Fruit fly (Drosophila melanogaster) whole organism, embryonic: ENCODE measurements around the gene CG32320.

Experiments used
- CG10274 ChIP-seq: fragments of 200-800 bp; sonication (Bioruptor generic); optimal IDR thresholded peaks from 3 replicates; lab custom pipeline; 2017; ENCODE audit warnings: missing biosample characterization, mild to moderate bottlenecking, missing genetic modification characterization
- CG10366 ChIP-seq: fragments of 200-800 bp; sonication (Bioruptor generic); IDR thresholded peaks from 2 replicates; pipeline ENCODE4 v1.3.6; 2022; ENCODE audit warnings: missing biosample characterization, missing genetic modification characterization
- CG11085 ChIP-seq: fragments of 200-800 bp; sonication (Bioruptor generic); IDR thresholded peaks from 2 replicates; pipeline ENCODE4 v1.3.6; 2022; ENCODE audit warnings: missing biosample characterization, missing genetic modification characterization
- CG12236 ChIP-seq: fragments of 200-800 bp; sonication (Bioruptor generic); optimal IDR thresholded peaks from 2 replicates; lab custom pipeline; 2016; ENCODE audit warnings: missing biosample characterization, missing genetic modification characterization
- CG13287 ChIP-seq: fragments of 200-800 bp; sonication (Bioruptor generic); IDR thresholded peaks from 2 replicates; pipeline ENCODE4 v1.3.6; 2022; ENCODE audit warnings: missing biosample characterization, missing genetic modification characterization; ENCODE audit not compliant: partially characterized antibody
- CG1602 ChIP-seq: fragments of 200-800 bp; sonication (Bioruptor generic); optimal IDR thresholded peaks from 3 replicates; lab custom pipeline; 2016; ENCODE audit warnings: missing biosample characterization, missing genetic modification characterization
- CG2875 ChIP-seq: fragments of 200-800 bp; sonication (Bioruptor generic); optimal IDR thresholded peaks from 2 replicates; lab custom pipeline; 2017; ENCODE audit warnings: missing biosample characterization, mild to moderate bottlenecking, missing genetic modification characterization, missing genetic modification reagents
- CG30431 ChIP-seq: fragments of 200-800 bp; sonication (Bioruptor generic); optimal IDR thresholded peaks from 2 replicates; lab custom pipeline; 2017; ENCODE audit warnings: missing biosample characterization, missing genetic modification characterization
- CG3281 ChIP-seq: fragments of 200-800 bp; sonication (Bioruptor generic); optimal IDR thresholded peaks from 3 replicates; lab custom pipeline; 2017; ENCODE audit warnings: missing biosample characterization, mild to moderate bottlenecking, missing genetic modification characterization
- CG3847 ChIP-seq: fragments of 200-800 bp; sonication (Bioruptor generic); IDR thresholded peaks from 2 replicates; pipeline ENCODE4 v1.3.6; 2022; ENCODE audit warnings: missing biosample characterization, missing genetic modification characterization
- CG42726 ChIP-seq: fragments of 200-800 bp; sonication (Bioruptor generic); IDR thresholded peaks from 2 replicates; pipeline ENCODE4 v1.3.6; 2022; ENCODE audit warnings: missing biosample characterization, missing genetic modification characterization; ENCODE audit not compliant: partially characterized antibody
- CG4404 ChIP-seq: fragments of 200-800 bp; sonication (Bioruptor generic); IDR thresholded peaks from 2 replicates; pipeline ENCODE4 v1.3.6; 2022; ENCODE audit warnings: missing biosample characterization, missing genetic modification characterization
- CG4854 ChIP-seq: fragments of 200-800 bp; sonication (Bioruptor generic); optimal IDR thresholded peaks from 2 replicates; lab custom pipeline; 2016; ENCODE audit warnings: missing biosample characterization, missing genetic modification characterization, inconsistent platforms
- CG7357 ChIP-seq: fragments of 200-800 bp; sonication (Bioruptor generic); IDR thresholded peaks from 3 replicates; pipeline ENCODE4 v1.3.6; 2022; ENCODE audit warnings: missing biosample characterization, missing genetic modification characterization
- CG7839 ChIP-seq: fragments of 200-800 bp; sonication (Bioruptor generic); optimal IDR thresholded peaks from 3 replicates; lab custom pipeline; 2018; ENCODE audit warnings: missing biosample characterization, mild to moderate bottlenecking, missing genetic modification characterization, moderate library complexity
- CG9215 ChIP-seq: fragments of 200-800 bp; sonication (Bioruptor generic); IDR thresholded peaks from 2 replicates; pipeline ENCODE4 v1.3.6; 2022; ENCODE audit warnings: missing biosample characterization, missing genetic modification characterization
- CG9609 ChIP-seq: fragments of 200-800 bp; sonication (Bioruptor generic); optimal IDR thresholded peaks from 3 replicates; lab custom pipeline; 2016; ENCODE audit warnings: missing biosample characterization, missing genetic modification characterization
- CHES-1-like ChIP-seq: fragments of 200-800 bp; sonication (Bioruptor generic); optimal IDR thresholded peaks from 2 replicates; lab custom pipeline; 2016; ENCODE audit warnings: missing biosample characterization, missing genetic modification characterization
- CTCF ChIP-seq: fragments of 200-800 bp; sonication (Bioruptor generic); optimal IDR thresholded peaks from 2 replicates; lab custom pipeline; 2017; ENCODE audit warnings: missing biosample characterization, mild to moderate bottlenecking, missing genetic modification characterization, moderate library complexity
- Chrac-16 ChIP-seq: fragments of 200-800 bp; sonication (Bioruptor generic); optimal IDR thresholded peaks from 3 replicates; lab custom pipeline; 2016; ENCODE audit warnings: missing biosample characterization, missing genetic modification characterization
- CoRest ChIP-seq: fragments of 200-800 bp; sonication (Bioruptor generic); optimal IDR thresholded peaks from 3 replicates; lab custom pipeline; 2018; ENCODE audit warnings: missing biosample characterization, mild to moderate bottlenecking, missing genetic modification characterization, moderate library complexity
- CrebB ChIP-seq: fragments of 200-800 bp; sonication (Bioruptor generic); optimal IDR thresholded peaks from 3 replicates; lab custom pipeline; 2018; ENCODE audit warnings: missing biosample characterization, mild to moderate bottlenecking, missing genetic modification characterization
- D ChIP-seq, 2 experiments: fragments of 200-800 bp in 1 of 2; fragments of >200 bp in 1 of 2; sonication (Bioruptor generic) in 1 of 2; optimal IDR thresholded peaks; 2 replicates in 1 of 2; 3 replicates in 1 of 2; lab custom pipeline; 2017; ENCODE audit warnings: mild to moderate bottlenecking in 1 of 2, missing biosample characterization in 1 of 2, missing genetic modification characterization in 1 of 2, missing genetic modification reagents in 1 of 2
- Deaf1 ChIP-seq: fragments of 200-800 bp; optimal IDR thresholded peaks from 3 replicates; lab custom pipeline; 2019; ENCODE audit warnings: missing biosample characterization, mild to moderate bottlenecking, missing genetic modification characterization, moderate library complexity
- HLH4C ChIP-seq: fragments of 200-800 bp; sonication (Bioruptor generic); IDR thresholded peaks from 3 replicates; pipeline ENCODE4 v1.3.6; 2022; ENCODE audit warnings: missing biosample characterization, missing genetic modification characterization; ENCODE audit not compliant: partially characterized antibody
- HLH54F ChIP-seq: fragments of 200-800 bp; sonication (Bioruptor generic); optimal IDR thresholded peaks from 3 replicates; lab custom pipeline; 2016; ENCODE audit warnings: missing biosample characterization, missing genetic modification characterization
- HLHmδ ChIP-seq: fragments of 200-800 bp; sonication (Bioruptor generic); optimal IDR thresholded peaks from 2 replicates; lab custom pipeline; 2018; ENCODE audit warnings: missing biosample characterization, mild to moderate bottlenecking, missing genetic modification characterization, moderate library complexity
- Hmx ChIP-seq: fragments of 200-800 bp; sonication (Bioruptor generic); optimal IDR thresholded peaks from 2 replicates; lab custom pipeline; 2016; ENCODE audit warnings: missing biosample characterization, missing genetic modification characterization
- Meics ChIP-seq: fragments of 200-800 bp; sonication (Bioruptor generic); optimal IDR thresholded peaks from 2 replicates; lab custom pipeline; 2017; ENCODE audit warnings: missing biosample characterization, mild to moderate bottlenecking, missing genetic modification characterization
- Mes4 ChIP-seq: fragments of 200-800 bp; sonication (Bioruptor generic); optimal IDR thresholded peaks from 2 replicates; lab custom pipeline; 2016; ENCODE audit warnings: missing biosample characterization, missing genetic modification characterization
- Ptx1 ChIP-seq: fragments of 200-800 bp; sonication (Bioruptor generic); IDR thresholded peaks from 2 replicates; pipeline ENCODE4 v1.3.6; 2022; ENCODE audit warnings: missing biosample characterization, missing genetic modification characterization
- Sry-β ChIP-seq: fragments of 200-800 bp; sonication (Bioruptor generic); optimal IDR thresholded peaks from 2 replicates; lab custom pipeline; 2018; ENCODE audit warnings: missing biosample characterization, mild to moderate bottlenecking, missing genetic modification characterization, moderate library complexity
- ap ChIP-seq: fragments of 200-800 bp; sonication (Bioruptor generic); IDR thresholded peaks from 2 replicates; pipeline ENCODE4 v1.3.6; 2022; ENCODE audit warnings: missing biosample characterization, missing genetic modification characterization
- ase ChIP-seq: fragments of 200-800 bp; sonication (Bioruptor generic); IDR thresholded peaks from 3 replicates; pipeline ENCODE4 v1.3.6; 2022; ENCODE audit warnings: missing biosample characterization, missing genetic modification characterization
- cato ChIP-seq: fragments of 200-800 bp; sonication (Bioruptor generic); optimal IDR thresholded peaks from 2 replicates; lab custom pipeline; 2016; ENCODE audit warnings: missing biosample characterization, missing genetic modification characterization, borderline replicate concordance
- crol ChIP-seq: fragments of 200-800 bp; sonication (Bioruptor generic); IDR thresholded peaks from 2 replicates; pipeline ENCODE4 v1.3.6; 2022; ENCODE audit warnings: missing biosample characterization, missing genetic modification characterization
- dmrt11E ChIP-seq: fragments of 200-800 bp; sonication (Bioruptor generic); optimal IDR thresholded peaks from 3 replicates; lab custom pipeline; 2018; ENCODE audit warnings: missing biosample characterization, mild to moderate bottlenecking, missing genetic modification characterization, moderate library complexity
- fd96Cb ChIP-seq: fragments of 200-800 bp; sonication (Bioruptor generic); optimal IDR thresholded peaks from 2 replicates; lab custom pipeline; 2018; ENCODE audit warnings: missing biosample characterization, mild to moderate bottlenecking, missing genetic modification characterization, moderate library complexity
- gem ChIP-seq: fragments of 200-800 bp; sonication (Bioruptor generic); optimal IDR thresholded peaks from 2 replicates; lab custom pipeline; 2019; ENCODE audit warnings: missing biosample characterization, mild to moderate bottlenecking, missing genetic modification characterization, moderate library complexity
- ham ChIP-seq: fragments of 200-800 bp; sonication (Bioruptor generic); IDR thresholded peaks from 2 replicates; pipeline ENCODE4 v1.3.6; 2022; ENCODE audit warnings: missing biosample characterization, missing genetic modification characterization
- nmo ChIP-seq: fragments of 200-800 bp; sonication (Bioruptor generic); optimal IDR thresholded peaks from 2 replicates; lab custom pipeline; 2018; ENCODE audit warnings: missing biosample characterization, mild to moderate bottlenecking, missing genetic modification characterization, moderate library complexity
- pb ChIP-seq: fragments of 200-800 bp; sonication (Bioruptor generic); optimal IDR thresholded peaks from 3 replicates; lab custom pipeline; 2016; ENCODE audit warnings: missing biosample characterization, missing genetic modification characterization
- psq ChIP-seq: fragments of 200-800 bp; sonication (Bioruptor generic); optimal IDR thresholded peaks from 2 replicates; lab custom pipeline; 2017; ENCODE audit warnings: missing biosample characterization, missing genetic modification characterization
- sr ChIP-seq: fragments of 200-800 bp; sonication (Bioruptor generic); IDR thresholded peaks from 3 replicates; pipeline ENCODE4 v1.3.6; 2022; ENCODE audit warnings: missing biosample characterization, missing genetic modification characterization
- stwl ChIP-seq: fragments of 200-800 bp; sonication (Bioruptor generic); optimal IDR thresholded peaks from 3 replicates; lab custom pipeline; 2018; ENCODE audit warnings: missing biosample characterization, mild to moderate bottlenecking, missing genetic modification characterization, moderate library complexity
- toy ChIP-seq: fragments of 200-800 bp; sonication (Bioruptor generic); IDR thresholded peaks from 2 replicates; pipeline ENCODE4 v1.3.6; 2022; ENCODE audit warnings: missing biosample characterization, missing genetic modification characterization
- vvl ChIP-seq: fragments of 200-800 bp; sonication (Bioruptor generic); IDR thresholded peaks from 2 replicates; pipeline ENCODE4 v1.3.6; 2022; ENCODE audit warnings: missing biosample characterization, missing genetic modification characterization
- z ChIP-seq: fragments of 200-800 bp; sonication (Bioruptor generic); IDR thresholded peaks from 3 replicates; pipeline ENCODE4 v1.3.6; 2022; ENCODE audit warnings: missing biosample characterization, missing genetic modification characterization

CG32320 gene

dm6 chr3L:1349397-1349796 lies 49.0 kb upstream of the CG32320 start (continued):
- peak; percentile 88 for TF ChIP-seq z
- TF ChIP-seq stwl (tag; lab: Kevin White, UChicago): no peak
- TF ChIP-seq CG11085: no peak
- TF ChIP-seq HLH4C (GFP tag; lab: Robert Waterston, UW): 0 out of 3 replicates have a peak, but pooled peaks have one; percentile 12
- no peak for TF ChIP-seq Chrac-16 (GFP tag; lab: Kevin White, UChicago)
- TF ChIP-seq dmrt11E: no peak
- TF ChIP-seq pb: no peak
- peak; percentile 82 for TF ChIP-seq crol (GFP tag; lab: Robert Waterston, UW)
- no peak for TF ChIP-seq Sry-β (GFP tag; lab: Kevin White, UChicago)
- no peak for TF ChIP-seq CG42726 (GFP tag; lab: Robert Waterston, UW)
- no peak for TF ChIP-seq CG2875 (GFP tag; lab: Kevin White, UChicago)
- peak; percentile 39 for TF ChIP-seq Deaf1 (tag; lab: Kevin White, UChicago)
- no peak for TF ChIP-seq Ptx1 (GFP tag; lab: Robert Waterston, UW)
- TF ChIP-seq CrebB (tag; lab: Kevin White, UChicago): no peak
- TF ChIP-seq, all 482 proteins: peak for 15

dm6 chr3L:1349942-1350923 lies 48.2 kb upstream of the CG32320 start:
- TF ChIP-seq gem (tag; lab: Kevin White, UChicago) (peak; percentile 62), Hmx (GFP tag; lab: Kevin White, UChicago) (peak; percentile 12), CG4854 (GFP tag; lab: Kevin White, UChicago) (peak; percentile 10), CG9609 (GFP tag; lab: Kevin White, UChicago) (no peak), CG2875 (GFP tag; lab: Kevin White, UChicago) (no peak), CG9215 (GFP tag; lab: Robert Waterston, UW) (peak; percentile 7; the same call in 1 of the 2 replicates), HLH54F (GFP tag; lab: Kevin White, UChicago) (peak; percentile 38), fd96Cb (tag; lab: Kevin White, UChicago) (peak; percentile 13), D (optimal IDR thresholded peaks at IDR 0.05; lab: Kevin White, UChicago) (no peak), D (GFP tag; optimal IDR thresholded peaks at IDR 0.05; lab: Kevin White, UChicago) (no peak), CG3281 (GFP tag; lab: Kevin White, UChicago) (peak; percentile 4), vvl (GFP tag; lab: Robert Waterston, UW) (peak; percentile 32; the same call in 1 of the 2 replicates), cato (peak; percentile 4), CG7357 (GFP tag; lab: Robert Waterston, UW) (no peak), ham (GFP tag; lab: Robert Waterston, UW) (no peak), CG1602 (peak; percentile 40), toy (GFP tag; lab: Robert Waterston, UW) (no peak), ap (GFP tag; lab: Robert Waterston, UW) (no peak), CG12236 (GFP tag; lab: Kevin White, UChicago) (no peak), CHES-1-like (GFP tag; lab: Kevin White, UChicago) (peak; percentile 52), CG30431 (no peak), HLHmδ (GFP tag; lab: Kevin White, UChicago) (no peak), sr (GFP tag; lab: Robert Waterston, UW) (no peak), ase (no peak), CG10274 (GFP tag; lab: Kevin White, UChicago) (no peak), CG3847 (peak; percentile 57), CG10366 (GFP tag; lab: Robert Waterston, UW) (no peak), nmo (GFP tag; lab: Kevin White, UChicago) (peak; percentile 61), Meics (GFP tag; lab: Kevin White, UChicago) (peak; percentile 41), Mes4 (GFP tag; lab: Kevin White, UChicago) (no peak), CG7839 (peak; percentile 42), CG4404 (GFP tag; lab: Robert Waterston, UW) (no peak), dmrt11E (no peak), CTCF (no peak), CoRest (tag; lab: Kevin White, UChicago) (peak; percentile 69), CG13287 (GFP tag; lab: Robert Waterston, UW) (peak; percentile 98), psq (GFP tag; lab: Kevin White, UChicago) (no peak)
